In genomic region chrV:5086919-5087404, ce11 we compare ENCODE assay signal across 3 worm cellular contexts.
TF ChIP-seq lines count a peak whose summit lies in the region.

TSS of gene Y58A7A.5 (minus strand) at chrV:5086969.

TF ChIP-seq in whole organism, L1 larva, 84 proteins besides CTCF, POLR2A, EP300 and RAD21 (continued from another document):
- no peak for TF ChIP-seq ceh-90 (tag; optimal IDR thresholded peaks at IDR 0.05; lab: Kevin White, UChicago)
- TF ChIP-seq fkh-8 (tag; optimal IDR thresholded peaks at IDR 0.05; lab: Kevin White, UChicago) = no peak
- no peak for TF ChIP-seq elt-3 (tag; optimal IDR thresholded peaks at IDR 0.05; lab: Kevin White, UChicago)
- no peak for TF ChIP-seq F16B12.6 (tag; optimal IDR thresholded peaks at IDR 0.05; lab: Kevin White, UChicago)
- TF ChIP-seq nhr-20 (tag; optimal IDR thresholded peaks at IDR 0.05; lab: Kevin White, UChicago) = no peak
- peak; percentile 27 for TF ChIP-seq nhr-47 (tag; optimal IDR thresholded peaks at IDR 0.05; lab: Kevin White, UChicago)
- peak; percentile 66 for TF ChIP-seq zip-4 (GFP tag; optimal IDR thresholded peaks at IDR 0.05; lab: Kevin White, UChicago)
- no peak for TF ChIP-seq nhr-77 (tag; optimal IDR thresholded peaks at IDR 0.05; lab: Kevin White, UChicago)
- TF ChIP-seq efl-1 (optimal IDR thresholded peaks at IDR 0.05; lab: Kevin White, UChicago) = peak in 1 of 2 experiments; percentile 15
- TF ChIP-seq efl-1 (GFP tag; optimal IDR thresholded peaks at IDR 0.05 in 1 of 2; lab: Kevin White, UChicago) = no peak
- peak; percentile 45 for TF ChIP-seq nhr-71 (tag; optimal IDR thresholded peaks at IDR 0.05; lab: Kevin White, UChicago)
- TF ChIP-seq lin-35 (GFP tag; optimal IDR thresholded peaks at IDR 0.05; lab: Kevin White, UChicago) = no peak
- TF ChIP-seq lin-14 (GFP tag; optimal IDR thresholded peaks at IDR 0.05; lab: Kevin White, UChicago) = peak; percentile 66
- TF ChIP-seq ceh-82 (tag; optimal IDR thresholded peaks at IDR 0.05; lab: Kevin White, UChicago) = peak in 2 of 3 experiments; percentile 25 to 33
- no peak for TF ChIP-seq unc-62 (GFP tag; optimal IDR thresholded peaks at IDR 0.05; lab: Kevin White, UChicago)
TF ChIP-seq in whole organism, L1 larva: peak in this region for 13.

TF ChIP-seq in whole organism, L3 larva, 47 proteins besides CTCF, POLR2A, EP300 and RAD21 (continued from another document):
- TF ChIP-seq ztf-11 (tag; optimal IDR thresholded peaks at IDR 0.05; lab: Kevin White, UChicago) = no peak
- TF ChIP-seq ceh-28 (tag; optimal IDR thresholded peaks at IDR 0.05; lab: Kevin White, UChicago) = peak; percentile 3
- no peak for TF ChIP-seq nhr-23 (tag; optimal IDR thresholded peaks at IDR 0.05; lab: Kevin White, UChicago)
- TF ChIP-seq nhr-77 (tag; optimal IDR thresholded peaks at IDR 0.05; lab: Kevin White, UChicago) = no peak

TF ChIP-seq in whole organism, L4 larva, 104 proteins besides CTCF, POLR2A, EP300 and RAD21 (continued from another document):
- TF ChIP-seq pha-4 (GFP tag; IDR thresholded peaks at IDR 0.05; lab: Robert Waterston, UW) (no peak), pha-4 (tag; optimal IDR thresholded peaks at IDR 0.05; lab: Kevin White, UChicago) (peak; percentile 19)
